Fruit fly (Drosophila melanogaster) whole organism, adult: ENCODE data around the gene Psf3.

ENCODE experiments used
- CG11617 ChIP-seq: fragments of 200-800 bp; sonication (Bioruptor generic); optimal IDR thresholded peaks from 2 replicates; lab custom pipeline; 2017; ENCODE audit warnings: mild to moderate bottlenecking, missing biosample characterization, missing genetic modification reagents, missing genetic modification characterization
- CG12768 ChIP-seq: fragments of 200-800 bp; sonication (Bioruptor generic); optimal IDR thresholded peaks from 2 replicates; lab custom pipeline; 2017; ENCODE audit warnings: missing biosample characterization, missing genetic modification characterization, mild to moderate bottlenecking, moderate library complexity, missing genetic modification reagents
- CG14711 ChIP-seq: fragments of 200-800 bp; sonication (Bioruptor generic); optimal IDR thresholded peaks from 2 replicates; lab custom pipeline; 2018; ENCODE audit warnings: missing biosample characterization, mild to moderate bottlenecking, missing genetic modification characterization, moderate library complexity
- CG1620 ChIP-seq: fragments of 200-800 bp; sonication (Bioruptor generic); optimal IDR thresholded peaks from 2 replicates; lab custom pipeline; 2016; ENCODE audit warnings: missing biosample characterization, missing genetic modification characterization
- CG33017 ChIP-seq: fragments of 200-800 bp; sonication (Bioruptor generic); optimal IDR thresholded peaks from 2 replicates; lab custom pipeline; 2018; ENCODE audit warnings: missing biosample characterization, mild to moderate bottlenecking, missing genetic modification characterization, moderate library complexity
- CG5204 ChIP-seq: fragments of 200-800 bp; sonication (Bioruptor generic); optimal IDR thresholded peaks from 2 replicates; lab custom pipeline; 2016; ENCODE audit warnings: missing biosample characterization, missing genetic modification characterization
- CG7045 ChIP-seq: fragments of 200-800 bp; sonication (Bioruptor generic); optimal IDR thresholded peaks from 2 replicates; lab custom pipeline; 2017; ENCODE audit warnings: missing biosample characterization, mild to moderate bottlenecking, missing genetic modification characterization
- CG7101 ChIP-seq: fragments of 200-800 bp; sonication (Bioruptor generic); optimal IDR thresholded peaks from 2 replicates; lab custom pipeline; 2018; ENCODE audit warnings: missing biosample characterization, mild to moderate bottlenecking, missing genetic modification characterization, moderate library complexity
- Clk ChIP-seq: fragments of 200-800 bp; sonication (Bioruptor generic); optimal IDR thresholded peaks from 2 replicates; lab custom pipeline; 2017; ENCODE audit warnings: missing biosample characterization, missing genetic modification characterization
- Crg-1 ChIP-seq: fragments of 200-800 bp; sonication (Bioruptor generic); optimal IDR thresholded peaks from 2 replicates; lab custom pipeline; 2016; ENCODE audit warnings: missing biosample characterization, missing genetic modification characterization
- Hr96 ChIP-seq: fragments of 200-800 bp; sonication (Bioruptor generic); optimal IDR thresholded peaks from 2 replicates; lab custom pipeline; 2016; ENCODE audit warnings: missing biosample characterization, missing genetic modification characterization
- Mnt ChIP-seq: fragments of 200-800 bp; sonication (Bioruptor generic); optimal IDR thresholded peaks from 2 replicates; lab custom pipeline; 2016; ENCODE audit warnings: missing biosample characterization, mild to moderate bottlenecking, missing genetic modification characterization
- bab1 ChIP-seq: fragments of 200-800 bp; sonication (Bioruptor generic); optimal IDR thresholded peaks from 3 replicates; lab custom pipeline; 2019; ENCODE audit warnings: missing biosample characterization, mild to moderate bottlenecking, missing genetic modification characterization, moderate library complexity
- cic ChIP-seq: fragments of 200-800 bp; sonication (Bioruptor generic); optimal IDR thresholded peaks from 2 replicates; lab custom pipeline; 2017; ENCODE audit warnings: missing biosample characterization, mild to moderate bottlenecking, missing genetic modification characterization, moderate library complexity
- cnc ChIP-seq, 2 experiments: fragments of >200 bp; optimal IDR thresholded peaks; 2 replicates each; lab custom pipeline; 2017
- kay ChIP-seq: fragments of 200-800 bp; sonication (Bioruptor generic); peaks from one replicate; lab custom pipeline; 2016; ENCODE audit warnings: missing biosample characterization, missing genetic modification characterization, borderline replicate concordance
- ovo ChIP-seq: fragments of 200-800 bp; sonication (Bioruptor generic); optimal IDR thresholded peaks from 2 replicates; lab custom pipeline; 2016; ENCODE audit warnings: missing biosample characterization, missing genetic modification characterization
- pad ChIP-seq: fragments of 200-800 bp; sonication (Bioruptor generic); optimal IDR thresholded peaks from 3 replicates; lab custom pipeline; 2017; ENCODE audit warnings: missing biosample characterization, missing genetic modification characterization, mild to moderate bottlenecking, moderate library complexity, missing genetic modification reagents
- tj ChIP-seq: fragments of 200-800 bp; sonication (Bioruptor generic); optimal IDR thresholded peaks from 3 replicates; lab custom pipeline; 2017; ENCODE audit warnings: missing biosample characterization, mild to moderate bottlenecking, missing genetic modification characterization, moderate library complexity
- toe ChIP-seq: fragments of 200-800 bp; sonication (Bioruptor generic); optimal IDR thresholded peaks from 2 replicates; lab custom pipeline; 2016; ENCODE audit warnings: missing biosample characterization, missing genetic modification characterization

The Psf3 gene

dm6 chrX:10362557-10363366, 22.9 kb downstream of the Psf3 start:
- TF ChIP-seq CG14711 (peak; percentile 49), CG5204 (GFP tag; lab: Kevin White, UChicago) (peak; percentile 58), CG7045 (GFP tag; lab: Kevin White, UChicago) (peak; percentile 43), toe (GFP tag; lab: Kevin White, UChicago) (no peak), Crg-1 (peak; percentile 29), ovo (peak; percentile 40), Mnt (GFP tag; lab: Kevin White, UChicago) (peak; percentile 38), CG11617 (GFP tag; lab: Kevin White, UChicago) (peak; percentile 81), tj (GFP tag; lab: Kevin White, UChicago) (peak; percentile 84), Clk (GFP tag; lab: Kevin White, UChicago) (peak; percentile 25), Hr96 (peak; percentile 49), bab1 (GFP tag; lab: Kevin White, UChicago) (peak; percentile 82), CG7101 (peak; percentile 67), kay (peak; percentile 58), CG33017 (no peak), cnc (optimal IDR thresholded peaks at IDR 0.05; lab: Kevin White, UChicago) (no peak), cic (no peak), pad (peak; percentile 61), CG1620 (GFP tag; lab: Kevin White, UChicago) (peak; percentile 34), CG12768 (GFP tag; lab: Kevin White, UChicago) (peak; percentile 18)

- TF ChIP-seq CG7045 (GFP tag; lab: Kevin White, UChicago) (no peak), kay (peak; percentile 39), ovo (no peak), tj (GFP tag; lab: Kevin White, UChicago) (peak; percentile 92)
These were observed 23.5 kb downstream of the Psf3 start for dm6 chrX:10362127-10362526.

dm6 chrX:10347979-10348692, 37.5 kb downstream of the Psf3 start:
- TF ChIP-seq CG7101, result no peak
- peak; percentile 98 for TF ChIP-seq tj (GFP tag; lab: Kevin White, UChicago)
- TF ChIP-seq Mnt (GFP tag; lab: Kevin White, UChicago), result no peak

- no peak for TF ChIP-seq Hr96
- no peak for TF ChIP-seq CG12768 (GFP tag; lab: Kevin White, UChicago)
- TF ChIP-seq bab1 (GFP tag; lab: Kevin White, UChicago), result no peak
- TF ChIP-seq CG7045 (GFP tag; lab: Kevin White, UChicago), result no peak
- no peak for TF ChIP-seq CG11617 (GFP tag; lab: Kevin White, UChicago)
- TF ChIP-seq CG5204 (GFP tag; lab: Kevin White, UChicago), result no peak
- no peak for TF ChIP-seq Clk (GFP tag; lab: Kevin White, UChicago)
- TF ChIP-seq pad, result no peak
- no peak for TF ChIP-seq cnc (optimal IDR thresholded peaks at IDR 0.05; lab: Kevin White, UChicago)
- no peak for TF ChIP-seq CG7101
- no peak for TF ChIP-seq tj (GFP tag; lab: Kevin White, UChicago)
- no peak for TF ChIP-seq Mnt (GFP tag; lab: Kevin White, UChicago)
- no peak for TF ChIP-seq toe (GFP tag; lab: Kevin White, UChicago)
- TF ChIP-seq CG33017, result no peak
These were observed 45.2 kb downstream of the Psf3 start for dm6 chrX:10340492-10340891.
